Worm (Caenorhabditis elegans) whole organism, mixed stage, embryonic: ENCODE results near the gene clec-166.

Experiments
- blmp-1 ChIP-seq: fragments of 150-350 bp; optimal IDR thresholded peaks from 2 replicates; lab custom pipeline; 2014; ENCODE audit warnings: missing biosample characterization, missing genetic modification characterization
- ces-1 ChIP-seq: fragments of 150-350 bp; optimal IDR thresholded peaks from 2 replicates; lab custom pipeline; 2014; ENCODE audit warnings: missing biosample characterization, missing genetic modification reagents, missing genetic modification characterization
- elt-1 ChIP-seq: sonication (generic microtip); optimal IDR thresholded peaks from 2 replicates; lab custom pipeline; 2017; ENCODE audit warnings: missing genetic modification characterization, mild to moderate bottlenecking, missing compliant biosample characterization, antibody characterized with exemption, moderate library complexity, borderline replicate concordance; ENCODE audit not compliant: insufficient read depth
- elt-3 ChIP-seq: fragments of 150-350 bp; optimal IDR thresholded peaks from 2 replicates; lab custom pipeline; 2014; ENCODE audit warnings: missing biosample characterization, missing genetic modification characterization
- mab-5 ChIP-seq: fragments of 150-350 bp; optimal IDR thresholded peaks from 2 replicates; lab custom pipeline; 2014; ENCODE audit warnings: missing biosample characterization, missing genetic modification characterization
- nhr-2 ChIP-seq: fragments of 150-350 bp; optimal IDR thresholded peaks from 2 replicates; lab custom pipeline; 2014; ENCODE audit warnings: missing biosample characterization, missing genetic modification characterization
- nhr-28 ChIP-seq: fragments of 150-350 bp; optimal IDR thresholded peaks from 2 replicates; lab custom pipeline; 2014; ENCODE audit warnings: missing biosample characterization, missing genetic modification characterization
- pha-4 ChIP-seq: fragments of 150-350 bp; optimal IDR thresholded peaks from 2 replicates; lab custom pipeline; 2018; ENCODE audit warnings: missing biosample characterization, missing genetic modification reagents, missing genetic modification characterization
- snpc-4 ChIP-seq: fragments of 150-350 bp; optimal IDR thresholded peaks from 2 replicates; lab custom pipeline; 2014; ENCODE audit warnings: missing biosample characterization, missing genetic modification characterization
- ztf-11 ChIP-seq: fragments of 150-350 bp; optimal IDR thresholded peaks from 2 replicates; lab custom pipeline; 2014; ENCODE audit warnings: missing biosample characterization, missing genetic modification characterization

DNA sequence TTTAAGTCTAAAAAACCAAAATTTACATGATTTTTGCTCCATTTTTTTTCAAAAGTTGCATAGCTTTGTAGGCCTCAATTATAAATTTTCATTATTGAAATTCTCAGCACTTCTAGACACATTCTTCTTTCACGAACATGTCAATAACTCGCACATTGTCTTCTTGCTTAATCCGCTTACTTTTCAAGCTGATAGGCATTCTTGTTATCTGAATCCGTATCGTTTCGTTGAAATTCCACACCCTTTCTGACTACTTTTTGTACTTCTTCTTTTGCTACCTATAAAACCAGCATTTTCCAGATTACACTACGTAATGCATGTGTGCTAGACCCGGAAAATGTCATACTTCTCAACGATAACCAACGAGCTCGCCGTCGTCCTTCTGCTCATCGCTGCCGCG, 34.9 kb downstream of the clec-166 start, which contains the start of gene W09G12.9:
- TF ChIP-seq nhr-2 (tag; lab: Kevin White, UChicago) = no peak
- no peak for TF ChIP-seq pha-4
- no peak for TF ChIP-seq ztf-11
- TF ChIP-seq elt-3 (tag; lab: Kevin White, UChicago) = no peak
- no peak for TF ChIP-seq snpc-4 (tag; lab: Kevin White, UChicago)
- no peak for TF ChIP-seq ces-1 (GFP tag; lab: Kevin White, UChicago)
- no peak for TF ChIP-seq mab-5 (tag; lab: Kevin White, UChicago)
- TF ChIP-seq blmp-1 = no peak
- TF ChIP-seq nhr-28 (tag; lab: Kevin White, UChicago) = no peak
- no peak for TF ChIP-seq elt-1 (tag; lab: Kevin White, UChicago)
